Fruit fly (Drosophila melanogaster): ENCODE results near the gene Tgi.

dm6 chr3L:13486860-13487404 lies 335 bp downstream of the Tgi start:
- TF ChIP-seq Hey (tag; optimal IDR thresholded peaks at IDR 0.05) (no peak), CG13775 (GFP tag; optimal IDR thresholded peaks at IDR 0.05) (no peak), crp (GFP tag; optimal IDR thresholded peaks at IDR 0.05) (no peak), luna (GFP tag; optimal IDR thresholded peaks at IDR 0.05) (no peak), CG2875 (GFP tag; optimal IDR thresholded peaks at IDR 0.05) (no peak), CTCF (GFP tag; optimal IDR thresholded peaks at IDR 0.05) (no peak), Lim3 (GFP tag; IDR thresholded peaks at IDR 0.05) (no peak), bsh (GFP tag; optimal IDR thresholded peaks at IDR 0.05) (peak in 1 of 2 experiments; percentile 33), CG30431 (GFP tag; optimal IDR thresholded peaks at IDR 0.05) (no peak), Hmx (GFP tag; optimal IDR thresholded peaks at IDR 0.05) (no peak), CG14667 (GFP tag; IDR thresholded peaks at IDR 0.05) (no peak)
